Fruit fly (Drosophila melanogaster) whole organism, embryonic: ENCODE measurements around the gene Mst36Fb.

Experiments
- Ada2b ChIP-seq: fragments of 200-800 bp; sonication (Bioruptor generic); IDR thresholded peaks from 2 replicates; pipeline ENCODE4 v1.3.6; 2022; ENCODE audit warnings: missing biosample characterization, missing genetic modification characterization
- CG10321 ChIP-seq: fragments of 200-800 bp; sonication (Bioruptor generic); IDR thresholded peaks from 2 replicates; pipeline ENCODE4 v1.3.6; 2022; ENCODE audit warnings: missing biosample characterization, missing genetic modification characterization
- CG10366 ChIP-seq: fragments of 200-800 bp; sonication (Bioruptor generic); IDR thresholded peaks from 2 replicates; pipeline ENCODE4 v1.3.6; 2022; ENCODE audit warnings: missing biosample characterization, missing genetic modification characterization
- CG11398 ChIP-seq: fragments of 200-800 bp; sonication (Bioruptor generic); optimal IDR thresholded peaks from 2 replicates; lab custom pipeline; 2016; ENCODE audit warnings: missing biosample characterization, missing genetic modification characterization
- CG11456 ChIP-seq: fragments of 200-800 bp; sonication (Bioruptor generic); IDR thresholded peaks from 3 replicates; pipeline ENCODE4 v1.3.6; 2022; ENCODE audit warnings: missing biosample characterization, missing genetic modification characterization
- CG12299 ChIP-seq: fragments of 200-800 bp; sonication (Bioruptor generic); optimal IDR thresholded peaks from 2 replicates; lab custom pipeline; 2018; ENCODE audit warnings: missing biosample characterization, mild to moderate bottlenecking, missing genetic modification characterization
- CG12391 ChIP-seq: fragments of 200-800 bp; sonication (Bioruptor generic); optimal IDR thresholded peaks from 3 replicates; lab custom pipeline; 2018; ENCODE audit warnings: missing biosample characterization, mild to moderate bottlenecking, missing genetic modification characterization, moderate library complexity
- CG13894 ChIP-seq: fragments of 200-800 bp; sonication (Bioruptor generic); optimal IDR thresholded peaks from 3 replicates; lab custom pipeline; 2018; ENCODE audit warnings: missing biosample characterization, mild to moderate bottlenecking, missing genetic modification characterization, moderate library complexity
- CG17361 ChIP-seq: fragments of 200-800 bp; sonication (Bioruptor generic); IDR thresholded peaks from 3 replicates; pipeline ENCODE4 v1.3.6; 2022; ENCODE audit warnings: missing biosample characterization, missing genetic modification characterization
- CG18619 ChIP-seq: fragments of 200-800 bp; sonication (Bioruptor generic); optimal IDR thresholded peaks from 3 replicates; lab custom pipeline; 2017; ENCODE audit warnings: missing biosample characterization, mild to moderate bottlenecking, missing genetic modification characterization
- CG3281 ChIP-seq: fragments of 200-800 bp; sonication (Bioruptor generic); optimal IDR thresholded peaks from 3 replicates; lab custom pipeline; 2017; ENCODE audit warnings: missing biosample characterization, mild to moderate bottlenecking, missing genetic modification characterization
- CG4404 ChIP-seq: fragments of 200-800 bp; sonication (Bioruptor generic); IDR thresholded peaks from 2 replicates; pipeline ENCODE4 v1.3.6; 2022; ENCODE audit warnings: missing biosample characterization, missing genetic modification characterization
- CG4424 ChIP-seq: fragments of 200-800 bp; sonication (Bioruptor generic); optimal IDR thresholded peaks from 3 replicates; lab custom pipeline; 2016; ENCODE audit warnings: missing biosample characterization, missing genetic modification characterization
- CG6854 ChIP-seq: fragments of 200-800 bp; sonication (Bioruptor generic); optimal IDR thresholded peaks from 3 replicates; lab custom pipeline; 2017; ENCODE audit warnings: missing biosample characterization, mild to moderate bottlenecking, missing genetic modification characterization
- CG7745 ChIP-seq: fragments of 200-800 bp; sonication (Bioruptor generic); optimal IDR thresholded peaks from 2 replicates; lab custom pipeline; 2018; ENCODE audit warnings: missing biosample characterization, mild to moderate bottlenecking, missing genetic modification characterization, moderate library complexity
- CG7786 ChIP-seq: fragments of 200-800 bp; sonication (Bioruptor generic); optimal IDR thresholded peaks from 2 replicates; lab custom pipeline; 2016; ENCODE audit warnings: missing biosample characterization, missing genetic modification characterization
- CG9797 ChIP-seq: fragments of 200-800 bp; sonication (Bioruptor generic); optimal IDR thresholded peaks from 3 replicates; lab custom pipeline; 2018; ENCODE audit warnings: missing biosample characterization, mild to moderate bottlenecking, missing genetic modification characterization
- GATAe ChIP-seq: fragments of 200-800 bp; sonication (Bioruptor generic); conservative IDR thresholded peaks from 2 replicates; pipeline ENCODE4 v1.3.6; 2022; ENCODE audit warnings: missing biosample characterization, missing genetic modification characterization
- HmgD ChIP-seq: fragments of 200-800 bp; sonication (Bioruptor generic); optimal IDR thresholded peaks from 3 replicates; lab custom pipeline; 2016; ENCODE audit warnings: missing biosample characterization, missing genetic modification characterization
- Hmr ChIP-seq: fragments of 200-800 bp; sonication (Bioruptor generic); optimal IDR thresholded peaks from 3 replicates; lab custom pipeline; 2017; ENCODE audit warnings: mild to moderate bottlenecking, missing biosample characterization, missing genetic modification reagents, missing genetic modification characterization
- Hmx ChIP-seq: fragments of 200-800 bp; sonication (Bioruptor generic); optimal IDR thresholded peaks from 2 replicates; lab custom pipeline; 2016; ENCODE audit warnings: missing biosample characterization, missing genetic modification characterization
- Nf-YC ChIP-seq: fragments of 200-800 bp; optimal IDR thresholded peaks from 3 replicates; lab custom pipeline; 2019; ENCODE audit warnings: missing biosample characterization, mild to moderate bottlenecking, missing genetic modification characterization, moderate library complexity
- Opbp ChIP-seq: fragments of 200-800 bp; sonication (Bioruptor generic); IDR thresholded peaks from 3 replicates; pipeline ENCODE4 v1.3.6; 2022; ENCODE audit warnings: missing biosample characterization, missing genetic modification characterization; ENCODE audit not compliant: partially characterized antibody
- PHDP ChIP-seq: fragments of 200-800 bp; sonication (Bioruptor generic); optimal IDR thresholded peaks from 3 replicates; lab custom pipeline; 2018; ENCODE audit warnings: missing biosample characterization, mild to moderate bottlenecking, missing genetic modification characterization, moderate library complexity
- Sry-δ ChIP-seq: fragments of 200-800 bp; sonication (Bioruptor generic); optimal IDR thresholded peaks from 2 replicates; lab custom pipeline; 2016; ENCODE audit warnings: missing biosample characterization, missing genetic modification characterization
- Trl ChIP-seq, 3 experiments: fragments of >200 bp in 2 of 3; fragments of 200-800 bp in 1 of 3; sonication (Bioruptor generic) in 1 of 3; optimal IDR thresholded peaks; 2 replicates in 1 of 3; 3 replicates in 2 of 3; lab custom pipeline; 2016 to 2017; ENCODE audit warnings: missing biosample characterization in 1 of 3, missing genetic modification characterization in 1 of 3
- Xrp1 ChIP-seq: fragments of 200-800 bp; sonication (Bioruptor generic); IDR thresholded peaks from 2 replicates; pipeline ENCODE4 v1.3.6; 2022; ENCODE audit warnings: missing biosample characterization, missing genetic modification characterization
- bab2 ChIP-seq: fragments of 200-800 bp; sonication (Bioruptor generic); optimal IDR thresholded peaks from 2 replicates; lab custom pipeline; 2016; ENCODE audit warnings: missing biosample characterization, missing genetic modification characterization
- chinmo ChIP-seq: fragments of 200-800 bp; sonication (Bioruptor generic); IDR thresholded peaks from 4 replicates; pipeline ENCODE4 v1.3.6; 2022; ENCODE audit warnings: missing biosample characterization, missing genetic modification characterization; ENCODE audit not compliant: partially characterized antibody
- ci ChIP-seq: fragments of 200-800 bp; sonication (Bioruptor generic); IDR thresholded peaks from 3 replicates; pipeline ENCODE4 v1.3.6; 2022; ENCODE audit warnings: missing biosample characterization, missing genetic modification characterization
- eyg ChIP-seq: fragments of 200-800 bp; sonication (Bioruptor generic); optimal IDR thresholded peaks from 3 replicates; lab custom pipeline; 2016; ENCODE audit warnings: missing biosample characterization, missing genetic modification characterization
- gcm2 ChIP-seq: fragments of 200-800 bp; sonication (Bioruptor generic); optimal IDR thresholded peaks from 2 replicates; lab custom pipeline; 2016; ENCODE audit warnings: missing biosample characterization, missing genetic modification characterization
- hkb ChIP-seq, 2 experiments: fragments of 200-800 bp in 1 of 2; fragments of >200 bp in 1 of 2; sonication (Bioruptor generic) in 1 of 2; IDR thresholded peaks in 1 of 2; optimal IDR thresholded peaks in 1 of 2; 2 replicates each; pipeline versions ENCODE4 v1.3.6 to Lab custom; 2017 to 2022; ENCODE audit warnings: missing biosample characterization in 1 of 2, missing genetic modification characterization in 1 of 2
- lmd ChIP-seq: fragments of 200-800 bp; sonication (Bioruptor generic); IDR thresholded peaks from 2 replicates; pipeline ENCODE4 v1.3.6; 2022; ENCODE audit warnings: missing biosample characterization, missing genetic modification characterization
- nerfin-2 ChIP-seq: fragments of 200-800 bp; sonication (Bioruptor generic); IDR thresholded peaks from 2 replicates; pipeline ENCODE4 v1.3.6; 2022; ENCODE audit warnings: missing biosample characterization, missing genetic modification characterization; ENCODE audit not compliant: partially characterized antibody
- oc ChIP-seq: fragments of 200-800 bp; sonication (Bioruptor generic); optimal IDR thresholded peaks from 2 replicates; lab custom pipeline; 2018; ENCODE audit warnings: missing biosample characterization, mild to moderate bottlenecking, missing genetic modification characterization, moderate library complexity
- onecut ChIP-seq: fragments of 200-800 bp; sonication (Bioruptor generic); IDR thresholded peaks from 2 replicates; pipeline ENCODE4 v1.3.6; 2022; ENCODE audit warnings: missing biosample characterization, missing genetic modification characterization
- org-1 ChIP-seq: fragments of 200-800 bp; sonication (Bioruptor generic); optimal IDR thresholded peaks from 2 replicates; lab custom pipeline; 2017; ENCODE audit warnings: missing biosample characterization, missing genetic modification characterization
- peb ChIP-seq: fragments of 200-800 bp; sonication (Bioruptor generic); IDR thresholded peaks from 2 replicates; pipeline ENCODE4 v1.3.6; 2022; ENCODE audit warnings: missing biosample characterization, missing genetic modification characterization
- pzg ChIP-seq: fragments of 200-800 bp; sonication (Bioruptor generic); optimal IDR thresholded peaks from 3 replicates; lab custom pipeline; 2018; ENCODE audit warnings: missing biosample characterization, mild to moderate bottlenecking, missing genetic modification characterization, moderate library complexity
- rib ChIP-seq: fragments of 200-800 bp; sonication (Bioruptor generic); IDR thresholded peaks from 2 replicates; pipeline ENCODE4 v1.3.6; 2022; ENCODE audit warnings: missing biosample characterization, missing genetic modification characterization
- ro ChIP-seq: fragments of 200-800 bp; sonication (Bioruptor generic); IDR thresholded peaks from 2 replicates; pipeline ENCODE4 v1.3.6; 2022; ENCODE audit warnings: missing biosample characterization, missing genetic modification characterization
- sens ChIP-seq: fragments of 200-800 bp; sonication (Bioruptor generic); peaks from one replicate; lab custom pipeline; 2016; ENCODE audit warnings: missing biosample characterization, missing genetic modification characterization
- sqz ChIP-seq: fragments of 200-800 bp; sonication (Bioruptor generic); optimal IDR thresholded peaks from 3 replicates; lab custom pipeline; 2018; ENCODE audit warnings: missing biosample characterization, mild to moderate bottlenecking, missing genetic modification characterization
- tin ChIP-seq: fragments of 200-800 bp; sonication (Bioruptor generic); optimal IDR thresholded peaks from 3 replicates; lab custom pipeline; 2016; ENCODE audit warnings: missing biosample characterization, missing genetic modification characterization
- tll ChIP-seq, 2 experiments: fragments of 200-800 bp in 1 of 2; fragments of >200 bp in 1 of 2; sonication (Bioruptor generic) in 1 of 2; optimal IDR thresholded peaks; 2 replicates each; lab custom pipeline; 2017 to 2019; ENCODE audit warnings: missing biosample characterization in 2 of 2, missing genetic modification characterization in 2 of 2, mild to moderate bottlenecking in 1 of 2, moderate library complexity in 1 of 2
- tup ChIP-seq: fragments of 200-800 bp; sonication (Bioruptor generic); optimal IDR thresholded peaks from 2 replicates; lab custom pipeline; 2016; ENCODE audit warnings: missing biosample characterization, mild to moderate bottlenecking, missing genetic modification characterization, moderate library complexity
- unc-4 ChIP-seq: fragments of 200-800 bp; sonication (Bioruptor generic); IDR thresholded peaks from 2 replicates; pipeline ENCODE4 v1.3.6; 2022; ENCODE audit warnings: missing biosample characterization, missing genetic modification characterization; ENCODE audit not compliant: partially characterized antibody
- vnd ChIP-seq: fragments of 200-800 bp; sonication (Bioruptor generic); IDR thresholded peaks from 3 replicates; pipeline ENCODE4 v1.3.6; 2022; ENCODE audit warnings: missing biosample characterization, missing genetic modification characterization; ENCODE audit not compliant: partially characterized antibody
- wdn ChIP-seq: fragments of 200-800 bp; sonication (Bioruptor generic); IDR thresholded peaks from 2 replicates; pipeline ENCODE4 v1.3.6; 2022; ENCODE audit warnings: missing biosample characterization, missing genetic modification characterization

Mst36Fb gene

DNA sequence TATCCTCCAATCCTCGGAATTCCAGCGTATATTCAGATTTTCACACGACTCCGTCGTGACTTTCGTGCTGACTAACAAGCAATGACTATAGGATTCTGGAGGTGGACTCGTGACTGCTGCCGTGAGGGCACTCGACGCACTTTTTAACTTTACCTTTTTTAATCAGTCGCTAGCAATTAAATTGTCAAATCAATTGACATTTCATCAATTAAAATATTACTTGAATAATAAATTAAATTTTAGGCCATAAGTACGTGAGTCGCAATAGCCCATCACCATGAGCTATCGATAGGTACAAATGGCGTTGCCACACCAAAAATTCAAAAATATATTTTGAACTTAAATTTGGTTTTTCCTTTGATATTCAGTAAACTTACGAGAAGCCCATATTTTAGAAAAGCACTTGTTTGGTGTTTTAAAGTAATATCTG, 30.7 kb upstream of the Mst36Fb start, which contains the start of gene Jwa (continued):
- TF ChIP-seq unc-4 (GFP tag; lab: Robert Waterston, UW): peak; percentile 99
- peak; percentile 75 for TF ChIP-seq CG3281 (GFP tag; lab: Kevin White, UChicago)
- TF ChIP-seq oc (tag; lab: Kevin White, UChicago): no peak
- peak; percentile 94 for TF ChIP-seq chinmo (GFP tag; lab: Robert Waterston, UW)
- peak; percentile 94 for TF ChIP-seq CG7786 (GFP tag; lab: Kevin White, UChicago)
- TF ChIP-seq hkb (optimal IDR thresholded peaks at IDR 0.05; lab: Kevin White, UChicago): no peak
- TF ChIP-seq hkb (GFP tag; IDR thresholded peaks at IDR 0.05; lab: Robert Waterston, UW): peak; percentile 77
- TF ChIP-seq CG6854 (GFP tag; lab: Kevin White, UChicago): peak; percentile 65
- peak; percentile 79 for TF ChIP-seq CG11398 (GFP tag; lab: Kevin White, UChicago)
- TF ChIP-seq pzg (GFP tag; lab: Kevin White, UChicago): peak; percentile 70
- TF ChIP-seq Sry-δ (GFP tag; lab: Kevin White, UChicago): peak; percentile 95
- peak; percentile 79 for TF ChIP-seq Ada2b (GFP tag; lab: Robert Waterston, UW)
- peak; percentile 95 for TF ChIP-seq nerfin-2
- TF ChIP-seq CG17361: peak; percentile 84
- peak; percentile 94 for TF ChIP-seq ci (GFP tag; lab: Robert Waterston, UW)
- TF ChIP-seq tin (GFP tag; lab: Kevin White, UChicago): peak; percentile 96
- peak; percentile 79 for TF ChIP-seq CG18619 (GFP tag; lab: Kevin White, UChicago)
- TF ChIP-seq Nf-YC (tag; lab: Kevin White, UChicago): peak; percentile 74
- peak; percentile 94 for TF ChIP-seq CG4404 (GFP tag; lab: Robert Waterston, UW)
- TF ChIP-seq GATAe (GFP tag; lab: Robert Waterston, UW): peak; percentile 41; the same call in 1 of the 2 replicates
- peak; percentile 97 for TF ChIP-seq Hmr (GFP tag; lab: Kevin White, UChicago)
- TF ChIP-seq onecut (GFP tag; lab: Robert Waterston, UW): peak; percentile 62
- no peak for TF ChIP-seq Trl (optimal IDR thresholded peaks at IDR 0.05; lab: Kevin White, UChicago)
- TF ChIP-seq Trl (GFP tag; optimal IDR thresholded peaks at IDR 0.05; lab: Kevin White, UChicago): peak; percentile 89
- TF ChIP-seq sens (GFP tag; lab: Kevin White, UChicago): peak; percentile 97
- peak; percentile 70 for TF ChIP-seq ro (GFP tag; lab: Robert Waterston, UW)
- peak; percentile 85 for TF ChIP-seq CG13894
- TF ChIP-seq CG4424 (GFP tag; lab: Kevin White, UChicago): peak; percentile 84
- peak; percentile 91 for TF ChIP-seq lmd (GFP tag; lab: Robert Waterston, UW)
- TF ChIP-seq Xrp1 (GFP tag; lab: Robert Waterston, UW): peak; percentile 93
- TF ChIP-seq CG12391 (tag; lab: Kevin White, UChicago): peak; percentile 98
- TF ChIP-seq rib (GFP tag; lab: Robert Waterston, UW): peak; percentile 81
- peak; percentile 65 for TF ChIP-seq CG12299 (tag; lab: Kevin White, UChicago)
- TF ChIP-seq PHDP (tag; lab: Kevin White, UChicago): peak; percentile 95
- TF ChIP-seq CG9797: peak; percentile 12
- peak; percentile 86 for TF ChIP-seq HmgD (GFP tag; lab: Kevin White, UChicago)
- TF ChIP-seq gcm2 (GFP tag; lab: Kevin White, UChicago): peak; percentile 87
- peak; percentile 84 for TF ChIP-seq wdn (GFP tag; lab: Robert Waterston, UW)
- TF ChIP-seq eyg (GFP tag; lab: Kevin White, UChicago): peak; percentile 73
- TF ChIP-seq sqz (GFP tag; lab: Kevin White, UChicago): no peak
- peak; percentile 90 for TF ChIP-seq CG11456
- peak; percentile 97 for TF ChIP-seq Opbp (GFP tag; lab: Robert Waterston, UW)
- TF ChIP-seq CG7745: no peak
- TF ChIP-seq CG10366 (GFP tag; lab: Robert Waterston, UW): peak; percentile 89
- peak in 1 of 2 experiments; percentile 65 for TF ChIP-seq tll (GFP tag; optimal IDR thresholded peaks at IDR 0.05; lab: Kevin White, UChicago)
- peak; percentile 67 for TF ChIP-seq tup (GFP tag; lab: Kevin White, UChicago)
- peak; percentile 81 for TF ChIP-seq Hmx (GFP tag; lab: Kevin White, UChicago)
- peak; percentile 36; the same call in 1 of the 2 replicates for TF ChIP-seq CG10321 (GFP tag; lab: Robert Waterston, UW)
- TF ChIP-seq vnd (GFP tag; lab: Robert Waterston, UW): peak; percentile 100
- peak; percentile 96 for TF ChIP-seq bab2
- peak; percentile 89 for TF ChIP-seq peb (GFP tag; lab: Robert Waterston, UW)
- peak; percentile 87 for TF ChIP-seq org-1 (GFP tag; lab: Kevin White, UChicago)
